Fruit fly (Drosophila melanogaster): ENCODE results near the gene pira.

Gene pira

DNA sequence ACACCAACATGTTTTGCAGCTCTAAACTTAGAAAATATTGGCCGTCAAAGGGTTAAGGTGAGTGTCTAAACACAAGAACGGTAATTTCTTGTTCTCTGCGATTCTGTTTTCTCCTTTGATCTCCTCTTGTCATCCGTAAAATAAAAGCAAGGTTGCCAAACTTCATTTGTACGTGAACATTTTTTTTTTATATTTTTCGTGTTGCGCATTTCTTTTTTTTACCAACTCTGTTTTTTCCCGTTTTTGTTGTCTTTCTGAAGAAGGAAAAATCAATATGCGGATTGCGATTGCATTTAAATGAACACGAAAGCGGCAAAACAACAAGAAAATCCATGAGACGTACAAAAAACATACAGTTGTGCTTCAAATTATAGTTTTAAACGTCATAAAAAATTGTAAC is 23.6 kb downstream of the pira start:
- no peak for TF ChIP-seq noc (tag; optimal IDR thresholded peaks at IDR 0.05)

DNA sequence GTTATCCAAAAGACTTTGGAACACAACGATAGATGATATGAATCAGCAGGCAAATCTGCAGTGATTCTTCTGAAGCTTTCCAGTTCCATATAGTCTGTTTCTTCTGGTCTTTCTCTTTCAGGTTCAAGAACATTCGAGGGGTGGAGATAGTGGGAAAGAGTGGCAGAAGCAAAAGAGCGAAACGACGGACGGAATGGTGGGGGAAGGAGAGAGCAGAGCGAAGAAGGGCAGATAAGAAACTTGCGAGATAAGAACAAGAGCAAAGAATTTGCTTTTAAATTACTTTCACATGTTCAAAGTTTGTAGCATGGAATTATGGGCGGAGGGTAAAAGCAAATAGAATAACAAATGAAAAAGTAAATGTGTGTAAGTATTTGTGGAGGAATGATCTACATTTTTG is 24.4 kb downstream of the pira start:
- TF ChIP-seq noc (tag; optimal IDR thresholded peaks at IDR 0.05): peak; percentile 55

DNA sequence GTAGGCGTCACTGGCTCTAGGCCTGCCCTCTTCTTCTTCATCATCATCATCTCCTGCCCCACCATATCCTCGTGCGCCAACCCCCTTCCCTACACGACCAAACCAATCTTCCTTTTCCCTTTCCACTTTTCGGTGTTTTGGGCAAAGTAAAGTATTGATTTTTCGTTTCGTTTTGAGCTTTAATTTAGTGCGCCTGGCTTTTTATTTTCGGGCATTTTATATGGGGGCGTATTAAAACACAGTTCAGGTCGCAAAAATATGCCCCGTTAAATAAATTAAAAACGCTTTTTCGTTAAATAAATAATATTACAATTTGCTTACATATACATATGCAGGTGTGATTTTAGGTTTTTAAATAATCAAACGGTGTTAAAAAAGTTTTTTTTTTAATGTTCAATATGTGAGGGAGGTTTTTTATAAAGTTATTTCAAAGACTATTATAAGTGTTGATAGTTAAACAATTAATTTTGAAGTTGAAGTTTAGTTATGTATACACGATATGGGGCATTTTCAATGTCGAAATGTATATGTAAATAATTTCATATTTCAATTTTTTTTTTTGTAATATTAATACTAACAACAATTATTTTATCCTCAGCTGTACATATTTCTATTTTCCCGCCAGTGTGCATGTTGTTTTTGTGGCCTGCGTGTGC is 25.5 kb downstream of the pira start:
- peak; percentile 79 for TF ChIP-seq noc (tag; optimal IDR thresholded peaks at IDR 0.05)

DNA sequence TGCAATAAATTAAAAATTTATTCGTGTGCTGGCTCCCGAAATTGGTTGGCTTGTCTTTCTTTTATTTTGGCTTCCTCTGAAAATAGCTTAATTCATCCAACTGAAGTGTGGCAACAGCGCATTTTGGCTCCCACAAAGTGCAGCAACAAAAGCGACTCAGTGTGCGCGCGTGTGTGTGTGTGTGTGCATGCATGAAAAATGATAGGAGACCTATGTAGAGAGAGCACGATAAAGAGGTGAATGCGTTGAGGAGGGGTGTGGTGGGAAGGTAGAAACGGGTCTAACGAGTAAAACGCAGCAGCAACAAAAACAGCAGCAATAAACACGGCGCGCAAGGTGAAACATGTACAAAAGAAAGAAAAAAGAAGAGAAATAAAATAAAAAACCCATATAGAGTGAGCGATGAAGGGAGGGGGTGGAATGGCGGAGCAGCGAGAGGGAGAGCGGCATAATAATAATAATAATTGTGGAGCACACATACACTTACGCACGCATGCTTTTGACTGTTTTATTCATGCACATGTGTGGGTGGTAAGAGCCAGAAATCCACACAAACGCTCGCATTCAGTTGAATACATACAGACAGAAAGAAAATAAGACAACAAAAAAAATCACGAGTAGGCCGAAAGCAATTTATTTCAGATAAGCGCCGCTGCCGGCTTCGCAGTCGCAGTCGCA is 26.2 kb downstream of the pira start:
- TF ChIP-seq noc (tag; optimal IDR thresholded peaks at IDR 0.05): peak; percentile 49

DNA sequence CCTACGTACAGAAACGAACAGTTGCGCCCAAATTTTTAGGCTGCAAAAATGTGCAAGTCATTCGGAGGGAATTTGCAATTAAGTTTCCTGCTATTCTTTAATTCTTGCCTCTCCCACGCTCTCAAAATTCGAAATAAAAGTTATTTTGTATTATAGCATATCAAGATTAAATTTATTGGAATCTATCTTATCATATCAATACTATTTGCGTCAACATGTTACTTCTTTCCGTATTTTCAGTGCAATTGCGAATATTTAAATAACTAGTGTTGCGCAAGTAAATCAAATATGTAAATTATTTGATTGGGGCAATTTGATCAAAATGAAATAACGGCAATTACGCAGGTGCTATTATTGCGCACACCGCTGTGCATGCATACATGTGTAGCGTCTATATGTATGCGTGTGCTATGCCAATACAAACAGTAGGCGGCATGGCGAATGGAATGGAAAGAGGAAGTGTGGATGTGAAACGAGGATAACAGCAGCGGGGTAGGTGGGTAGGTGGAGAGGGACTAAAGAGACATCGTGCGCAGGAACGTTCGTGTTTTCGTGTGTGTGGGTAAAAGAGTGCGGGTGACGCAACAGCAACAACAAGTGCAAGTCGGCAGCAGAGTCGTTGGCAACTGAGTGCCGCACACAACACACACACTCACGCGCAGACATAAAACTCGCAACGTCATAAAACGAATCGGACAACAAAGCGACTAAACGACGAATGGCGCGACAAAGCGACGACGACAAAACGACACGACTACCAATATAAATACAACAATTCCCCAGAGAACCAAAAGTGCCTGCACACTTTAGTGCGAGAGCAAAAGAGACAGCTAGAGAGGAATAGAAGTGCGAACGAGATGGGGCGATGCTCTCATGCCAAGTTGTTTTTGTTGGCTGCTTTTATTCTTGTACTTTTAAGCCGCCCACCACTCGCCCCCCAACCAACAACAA is 27.7 kb downstream of the pira start:
- TF ChIP-seq noc (tag; optimal IDR thresholded peaks at IDR 0.05): peak; percentile 97

DNA sequence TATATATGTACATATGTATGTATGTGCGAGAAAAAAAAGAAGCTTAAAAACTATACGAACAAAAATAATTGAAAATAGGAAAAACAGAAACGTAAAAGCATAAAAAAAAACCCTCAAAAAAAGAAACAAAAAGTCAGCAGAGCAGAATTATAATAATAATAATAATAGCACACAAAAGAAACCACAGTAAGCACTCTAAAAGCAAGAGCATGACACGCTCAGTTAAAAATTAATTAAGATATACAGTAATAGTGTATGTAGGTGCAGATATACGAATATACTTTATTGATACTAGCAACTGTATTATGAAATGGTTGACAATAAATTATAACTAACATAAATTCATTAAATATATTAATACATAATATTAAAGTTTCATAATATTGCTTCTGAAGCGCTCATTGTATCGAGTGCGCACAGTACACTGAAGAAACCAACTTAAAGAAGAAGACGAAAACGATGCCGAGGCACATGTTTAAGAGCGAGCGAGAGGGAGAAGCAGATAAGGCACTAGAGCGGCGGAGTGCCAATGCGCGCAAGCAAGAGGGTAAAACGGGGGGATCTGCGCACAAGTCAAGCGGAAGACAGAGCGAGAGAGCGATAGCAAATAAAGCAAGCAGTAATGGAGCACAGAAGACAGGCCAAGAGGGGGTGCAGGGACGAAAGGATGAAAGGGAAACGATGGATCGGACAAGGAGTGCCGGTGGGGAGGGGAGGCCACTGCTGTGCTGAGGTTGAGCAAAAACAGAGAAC is 28.5 kb downstream of the pira start:
- TF ChIP-seq noc (tag; optimal IDR thresholded peaks at IDR 0.05): peak; percentile 96

DNA sequence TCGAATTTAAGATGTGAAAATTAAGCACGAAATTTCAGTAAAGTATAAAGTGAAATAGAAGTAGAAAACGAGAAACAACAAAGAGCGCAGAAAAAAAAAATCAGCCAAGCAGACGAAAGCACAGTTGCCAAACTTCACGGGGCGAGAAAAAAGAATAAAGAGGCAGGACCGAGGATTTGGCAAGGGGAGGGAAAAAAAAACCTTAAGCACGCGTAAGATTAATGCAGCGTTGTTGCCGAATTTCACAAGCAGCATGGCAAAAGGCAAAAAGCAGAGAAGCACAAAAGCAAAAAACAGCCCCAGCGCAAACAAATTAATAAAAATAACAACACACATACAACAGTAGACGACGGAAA is 29.1 kb downstream of the pira start:
- TF ChIP-seq noc (tag; optimal IDR thresholded peaks at IDR 0.05): no peak

DNA sequence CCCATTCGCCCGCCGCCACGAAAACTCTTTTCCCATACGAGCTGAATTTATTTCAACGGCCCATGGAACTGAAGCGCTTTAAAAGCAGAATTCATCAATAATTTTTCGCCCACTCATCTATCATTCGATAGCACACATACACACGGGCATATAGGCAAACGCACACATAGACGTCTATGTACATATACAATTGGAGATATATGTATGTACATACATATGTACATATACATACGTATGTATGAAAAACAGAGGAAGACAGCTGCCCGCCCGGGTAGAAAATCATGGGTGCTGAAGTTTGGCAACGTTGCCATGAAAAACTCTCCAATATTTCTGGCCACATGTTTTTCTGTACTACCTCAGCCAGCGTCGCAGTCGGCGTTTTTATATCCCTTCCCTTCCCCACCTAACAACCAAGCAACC is 29.6 kb downstream of the pira start:
- no peak for TF ChIP-seq noc (tag; optimal IDR thresholded peaks at IDR 0.05)

DNA sequence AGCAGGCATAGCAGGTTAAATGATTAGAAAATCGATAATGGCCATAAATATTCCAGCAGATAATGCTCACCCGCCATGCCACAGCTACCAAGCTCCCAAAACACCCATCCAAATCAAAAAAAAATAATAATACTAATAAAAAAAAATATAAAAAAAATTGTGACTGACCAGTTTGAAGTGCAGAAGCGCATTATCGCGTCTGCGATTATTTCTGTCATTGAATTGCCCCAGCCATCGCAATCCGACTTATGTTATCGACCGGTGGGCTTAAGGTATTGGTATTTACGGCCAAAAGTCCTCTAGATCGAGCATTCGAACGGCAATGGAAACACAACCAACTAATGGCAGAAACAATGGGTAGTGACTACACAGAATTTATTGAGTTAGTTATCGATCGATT is 30.9 kb downstream of the pira start:
- no peak for TF ChIP-seq noc (tag; optimal IDR thresholded peaks at IDR 0.05)

DNA sequence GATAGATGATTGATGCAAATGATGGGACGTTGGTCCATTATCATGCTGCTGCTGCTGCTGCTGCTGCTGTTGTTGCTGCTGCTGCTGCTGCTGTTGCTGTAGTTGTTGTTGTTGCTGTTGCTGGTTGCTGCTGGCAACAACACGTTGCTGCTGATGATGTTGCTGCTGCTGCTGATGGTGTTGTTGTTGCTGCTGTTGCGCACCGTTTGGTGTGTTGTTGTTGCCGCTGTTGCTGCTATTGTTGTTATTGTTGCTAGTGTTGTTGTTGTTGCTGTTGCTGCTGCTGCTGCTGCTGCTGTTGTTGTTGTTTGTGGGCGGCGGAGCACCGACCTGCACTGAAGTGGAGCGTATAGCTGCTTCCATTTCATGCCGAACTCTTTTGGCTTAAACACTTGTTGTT is 32.3 kb downstream of the pira start:
- no peak for TF ChIP-seq noc (tag; optimal IDR thresholded peaks at IDR 0.05)

DNA sequence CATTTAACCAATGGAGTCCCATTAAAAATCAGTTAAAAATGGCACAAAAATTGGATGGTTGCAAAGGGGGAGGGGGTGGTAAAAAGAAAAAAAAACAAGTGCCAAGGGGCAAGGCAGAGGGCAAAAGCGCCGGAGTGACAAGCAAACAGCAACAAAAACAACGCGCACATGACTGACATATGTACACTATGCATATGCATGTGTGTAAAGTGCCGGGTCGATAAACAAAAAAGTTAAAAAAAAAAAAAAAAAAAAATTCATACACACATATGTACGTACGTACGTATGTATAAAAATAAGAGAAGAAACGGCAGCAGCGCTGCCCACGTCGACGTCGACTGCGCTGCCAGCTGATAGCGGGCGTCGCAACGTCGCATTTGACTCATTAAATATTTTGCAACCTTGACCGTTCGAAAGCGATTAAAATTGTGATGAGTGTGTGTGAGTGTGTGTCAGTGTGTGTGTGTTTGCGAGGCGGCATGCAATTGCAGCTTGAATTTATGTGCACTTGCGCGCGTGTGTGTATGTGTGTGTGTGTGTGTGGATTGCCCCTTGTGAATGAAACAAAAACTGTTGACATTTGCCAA is 35.7 kb downstream of the pira start:
- no peak for TF ChIP-seq noc (tag; optimal IDR thresholded peaks at IDR 0.05)

DNA sequence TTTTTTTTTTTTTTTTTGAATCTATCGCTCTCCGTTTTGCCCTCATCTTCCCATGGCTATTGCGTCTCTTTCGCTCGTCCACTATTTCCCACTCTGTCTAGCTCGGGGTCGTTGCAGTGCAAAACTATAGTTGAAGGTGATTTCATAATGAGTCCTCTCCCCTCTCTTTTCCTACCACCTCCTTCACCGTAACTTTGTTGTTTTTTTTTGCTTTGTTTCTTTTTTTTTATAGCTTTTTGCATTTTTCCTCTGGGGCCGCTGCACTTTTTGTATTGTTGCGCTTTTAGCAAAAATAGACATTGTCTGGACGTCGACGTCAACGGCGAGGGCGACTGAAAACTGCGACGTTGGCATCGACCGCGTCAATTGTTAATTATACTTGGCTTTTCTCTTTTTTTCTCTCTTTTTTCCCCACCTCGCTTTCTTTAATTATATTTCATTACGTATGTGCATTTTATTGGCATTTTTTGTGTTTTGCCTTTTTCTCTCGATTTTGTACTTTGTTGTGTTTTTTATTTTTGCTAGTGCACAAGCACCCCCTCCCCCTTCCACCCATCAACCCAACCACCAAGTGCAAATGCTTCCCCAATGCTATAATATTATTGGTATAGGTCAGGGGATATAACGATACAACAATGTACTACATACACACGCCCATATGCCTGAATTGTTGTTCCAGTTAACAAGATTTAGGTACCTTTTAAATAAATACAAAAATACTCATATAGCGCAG is 38.1 kb downstream of the pira start:
- TF ChIP-seq noc (tag; optimal IDR thresholded peaks at IDR 0.05): no peak

DNA sequence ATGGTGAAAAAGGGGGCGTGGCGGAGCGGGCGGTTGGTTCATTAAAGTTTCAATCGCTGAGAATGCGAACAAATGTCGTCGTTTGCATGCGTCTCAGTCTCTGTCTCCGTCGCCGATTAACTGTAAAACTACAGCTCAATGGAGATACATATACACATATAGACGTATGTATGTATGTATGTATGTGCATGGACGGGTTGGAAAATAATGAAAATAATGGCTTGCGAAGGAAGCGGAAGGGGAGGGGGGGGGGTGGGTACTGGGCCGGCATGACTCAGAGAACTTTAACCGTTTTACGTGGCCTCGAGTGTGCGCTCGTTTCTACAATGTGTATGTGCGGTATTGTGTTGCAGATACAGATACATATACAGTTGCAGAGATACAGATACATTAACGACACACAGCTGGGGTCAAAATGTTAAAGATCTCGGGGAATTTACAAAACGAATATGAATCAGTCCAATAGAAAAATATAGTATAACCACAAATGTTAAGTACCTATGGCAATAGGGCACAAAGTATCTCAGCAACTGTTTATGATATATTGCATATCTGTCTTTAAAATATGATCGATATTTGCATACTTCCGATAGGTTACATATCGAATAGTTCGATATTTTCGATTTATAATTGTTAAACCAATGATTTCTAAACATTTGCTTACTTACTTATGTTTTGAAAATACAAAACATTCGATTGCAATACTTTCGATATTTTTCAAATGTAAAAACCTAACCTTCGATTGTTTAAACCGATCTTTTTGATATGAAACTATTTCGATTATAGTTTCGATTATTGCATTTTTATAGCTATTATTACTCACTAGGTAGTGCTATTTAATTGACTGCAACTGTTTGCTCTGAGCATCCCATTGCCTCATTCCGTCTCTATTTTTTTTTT is 38.9 kb downstream of the pira start:
- TF ChIP-seq noc (tag; optimal IDR thresholded peaks at IDR 0.05): no peak

DNA sequence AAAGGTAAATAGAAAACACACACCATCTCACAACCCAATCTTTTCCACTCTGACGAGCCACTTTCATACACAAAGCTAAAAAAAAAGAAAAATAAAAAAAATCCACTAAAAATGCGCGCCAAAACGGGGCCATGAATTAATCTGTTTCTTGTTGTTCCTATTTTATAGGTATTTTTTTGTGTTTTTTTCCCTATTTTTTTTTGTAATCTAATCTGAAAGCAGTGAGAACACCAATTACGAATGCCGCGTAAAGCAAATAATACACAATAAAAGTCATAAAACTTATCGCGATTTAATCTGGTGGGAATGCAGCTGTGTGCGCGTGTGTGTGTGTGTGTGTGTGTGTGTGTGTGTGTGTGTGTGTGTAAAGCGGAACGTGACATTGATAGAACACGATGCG is 40.1 kb downstream of the pira start:
- peak; percentile 63 for TF ChIP-seq noc (tag; optimal IDR thresholded peaks at IDR 0.05)

All from whole organism, larva.